Fruit fly (Drosophila melanogaster) whole organism, embryonic: ENCODE measurements around the gene CG5687.

Experiments used
- Atf-2 ChIP-seq: fragments of 200-800 bp; sonication (Bioruptor generic); optimal IDR thresholded peaks from 2 replicates; lab custom pipeline; 2016; ENCODE audit warnings: missing biosample characterization, missing genetic modification characterization
- Awh ChIP-seq: fragments of 200-800 bp; sonication (Bioruptor generic); IDR thresholded peaks from 2 replicates; pipeline ENCODE4, ENCODE4 v1.3.6; 2022; ENCODE audit warnings: missing biosample characterization, missing genetic modification characterization
- CG10267 ChIP-seq: fragments of 200-800 bp; sonication (Bioruptor generic); optimal IDR thresholded peaks from 2 replicates; lab custom pipeline; 2018; ENCODE audit warnings: missing biosample characterization, mild to moderate bottlenecking, missing genetic modification characterization, moderate library complexity
- CG10543 ChIP-seq: fragments of 200-800 bp; sonication (Bioruptor generic); optimal IDR thresholded peaks from 3 replicates; lab custom pipeline; 2017; ENCODE audit warnings: missing biosample characterization, mild to moderate bottlenecking, missing genetic modification characterization, moderate library complexity
- CG10654 ChIP-seq: fragments of 200-800 bp; sonication (Bioruptor generic); optimal IDR thresholded peaks from 2 replicates; lab custom pipeline; 2016; ENCODE audit warnings: missing biosample characterization, missing genetic modification characterization
- CG11247 ChIP-seq: fragments of 200-800 bp; sonication (Bioruptor generic); IDR thresholded peaks from 2 replicates; pipeline ENCODE4 v1.3.6; 2022; ENCODE audit warnings: missing biosample characterization, missing genetic modification characterization
- CG13775 ChIP-seq: fragments of 200-800 bp; sonication (Bioruptor generic); optimal IDR thresholded peaks from 3 replicates; lab custom pipeline; 2017; ENCODE audit warnings: missing biosample characterization, mild to moderate bottlenecking, missing genetic modification characterization
- CG14965 ChIP-seq: fragments of 200-800 bp; sonication (Bioruptor generic); optimal IDR thresholded peaks from 2 replicates; lab custom pipeline; 2016; ENCODE audit warnings: missing biosample characterization, missing genetic modification characterization, borderline replicate concordance
- CG15011 ChIP-seq: fragments of 200-800 bp; sonication (Bioruptor generic); optimal IDR thresholded peaks from 3 replicates; lab custom pipeline; 2018; ENCODE audit warnings: missing biosample characterization, mild to moderate bottlenecking, missing genetic modification characterization
- CG1647 ChIP-seq: fragments of 200-800 bp; sonication (Bioruptor generic); optimal IDR thresholded peaks from 3 replicates; lab custom pipeline; 2016; ENCODE audit warnings: missing biosample characterization, missing genetic modification characterization
- CG16815 ChIP-seq: fragments of 200-800 bp; sonication (Bioruptor generic); optimal IDR thresholded peaks from 3 replicates; lab custom pipeline; 2017; ENCODE audit warnings: missing biosample characterization, mild to moderate bottlenecking, missing genetic modification characterization
- CG1792 ChIP-seq: fragments of 200-800 bp; sonication (Bioruptor generic); optimal IDR thresholded peaks from 2 replicates; lab custom pipeline; 2016; ENCODE audit warnings: missing biosample characterization, missing genetic modification characterization
- CG18262 ChIP-seq: fragments of 200-800 bp; optimal IDR thresholded peaks from 3 replicates; lab custom pipeline; 2019; ENCODE audit warnings: missing biosample characterization, mild to moderate bottlenecking, missing genetic modification characterization, moderate library complexity
- CG3065 ChIP-seq: fragments of 200-800 bp; sonication (Bioruptor generic); optimal IDR thresholded peaks from 2 replicates; lab custom pipeline; 2016; ENCODE audit warnings: missing biosample characterization, missing genetic modification characterization
- CG3407 ChIP-seq: fragments of 200-800 bp; sonication (Bioruptor generic); optimal IDR thresholded peaks from 2 replicates; lab custom pipeline; 2018; ENCODE audit warnings: missing biosample characterization, mild to moderate bottlenecking, missing genetic modification characterization
- CG34224 ChIP-seq: fragments of 200-800 bp; sonication (Bioruptor generic); IDR thresholded peaks from 3 replicates; pipeline ENCODE4 v1.3.6; 2022; ENCODE audit warnings: missing biosample characterization, missing genetic modification characterization; ENCODE audit not compliant: partially characterized antibody
- CG3847 ChIP-seq: fragments of 200-800 bp; sonication (Bioruptor generic); IDR thresholded peaks from 2 replicates; pipeline ENCODE4 v1.3.6; 2022; ENCODE audit warnings: missing biosample characterization, missing genetic modification characterization
- CG4282 ChIP-seq: fragments of 200-800 bp; sonication (Bioruptor generic); optimal IDR thresholded peaks from 2 replicates; lab custom pipeline; 2016; ENCODE audit warnings: missing biosample characterization, missing genetic modification characterization
- CG43689 ChIP-seq: fragments of 200-800 bp; sonication (Bioruptor generic); IDR thresholded peaks from 2 replicates; pipeline ENCODE4 v1.3.6; 2022; ENCODE audit warnings: missing biosample characterization, missing genetic modification characterization
- CG4404 ChIP-seq: fragments of 200-800 bp; sonication (Bioruptor generic); IDR thresholded peaks from 2 replicates; pipeline ENCODE4 v1.3.6; 2022; ENCODE audit warnings: missing biosample characterization, missing genetic modification characterization
- CG4730 ChIP-seq: fragments of 200-800 bp; sonication (Bioruptor generic); IDR thresholded peaks from 2 replicates; pipeline ENCODE4 v1.3.6; 2022; ENCODE audit warnings: missing biosample characterization, missing genetic modification characterization
- CG7357 ChIP-seq: fragments of 200-800 bp; sonication (Bioruptor generic); IDR thresholded peaks from 3 replicates; pipeline ENCODE4 v1.3.6; 2022; ENCODE audit warnings: missing biosample characterization, missing genetic modification characterization
- CG7372 ChIP-seq: fragments of 200-800 bp; sonication (Bioruptor generic); IDR thresholded peaks from 2 replicates; pipeline ENCODE4 v1.3.6; 2022; ENCODE audit warnings: missing biosample characterization, missing genetic modification characterization
- CG7786 ChIP-seq: fragments of 200-800 bp; sonication (Bioruptor generic); optimal IDR thresholded peaks from 2 replicates; lab custom pipeline; 2016; ENCODE audit warnings: missing biosample characterization, missing genetic modification characterization
- CG8388 ChIP-seq: fragments of 200-800 bp; sonication (Bioruptor generic); optimal IDR thresholded peaks from 2 replicates; lab custom pipeline; 2019; ENCODE audit warnings: missing biosample characterization, mild to moderate bottlenecking, missing genetic modification characterization, moderate library complexity
- CG8478 ChIP-seq: fragments of >200 bp; optimal IDR thresholded peaks from 2 replicates; lab custom pipeline; 2018
- CkIIα-i1 ChIP-seq: fragments of 200-800 bp; sonication (Bioruptor generic); IDR thresholded peaks from 2 replicates; pipeline ENCODE4 v1.3.6; 2022; ENCODE audit warnings: missing biosample characterization, missing genetic modification characterization
- Deaf1 ChIP-seq: fragments of 200-800 bp; optimal IDR thresholded peaks from 3 replicates; lab custom pipeline; 2019; ENCODE audit warnings: missing biosample characterization, mild to moderate bottlenecking, missing genetic modification characterization, moderate library complexity
- E2f2 ChIP-seq: fragments of 200-800 bp; sonication (Bioruptor generic); IDR thresholded peaks from 2 replicates; pipeline ENCODE4 v1.3.6; 2022; ENCODE audit warnings: missing biosample characterization, missing genetic modification characterization
- Hr39 ChIP-seq: fragments of >200 bp; optimal IDR thresholded peaks from 2 replicates; lab custom pipeline; 2017
- Hr78 ChIP-seq, 2 experiments: fragments of 200-800 bp in 1 of 2; fragments of >200 bp in 1 of 2; sonication (Bioruptor generic) in 1 of 2; optimal IDR thresholded peaks; 2 replicates each; lab custom pipeline; 2017 to 2019; ENCODE audit warnings: missing biosample characterization in 2 of 2, missing genetic modification characterization in 2 of 2, mild to moderate bottlenecking in 1 of 2, moderate library complexity in 1 of 2
- Lim3 ChIP-seq: fragments of 200-800 bp; sonication (Bioruptor generic); IDR thresholded peaks from 2 replicates; pipeline ENCODE4 v1.3.6; 2022; ENCODE audit warnings: missing biosample characterization, missing genetic modification characterization
- NFAT ChIP-seq: fragments of 200-800 bp; sonication (Bioruptor generic); IDR thresholded peaks from 2 replicates; pipeline ENCODE4 v1.3.6; 2022; ENCODE audit warnings: missing biosample characterization, missing genetic modification characterization
- Neu2 ChIP-seq: fragments of 200-800 bp; sonication (Bioruptor generic); optimal IDR thresholded peaks from 3 replicates; lab custom pipeline; 2016; ENCODE audit warnings: missing biosample characterization, missing genetic modification characterization, borderline replicate concordance
- Poxn ChIP-seq: fragments of 200-800 bp; sonication (Bioruptor generic); IDR thresholded peaks from 2 replicates; pipeline ENCODE4 v1.3.6; 2022; ENCODE audit warnings: missing biosample characterization, missing genetic modification characterization
- Sry-β ChIP-seq: fragments of 200-800 bp; sonication (Bioruptor generic); optimal IDR thresholded peaks from 2 replicates; lab custom pipeline; 2018; ENCODE audit warnings: missing biosample characterization, mild to moderate bottlenecking, missing genetic modification characterization, moderate library complexity
- amos ChIP-seq: fragments of 200-800 bp; sonication (Bioruptor generic); IDR thresholded peaks from 2 replicates; pipeline ENCODE4 v1.3.6; 2022; ENCODE audit warnings: missing biosample characterization, missing genetic modification characterization; ENCODE audit not compliant: partially characterized antibody
- dati ChIP-seq: fragments of 200-800 bp; sonication (Bioruptor generic); IDR thresholded peaks from 2 replicates; pipeline ENCODE4 v1.3.6; 2022; ENCODE audit warnings: missing biosample characterization, missing genetic modification characterization
- en ChIP-seq: fragments of 200-800 bp; sonication (Bioruptor generic); optimal IDR thresholded peaks from 2 replicates; lab custom pipeline; 2016; ENCODE audit warnings: missing biosample characterization, missing genetic modification characterization
- fru ChIP-seq: fragments of >200 bp; optimal IDR thresholded peaks from 2 replicates; lab custom pipeline; 2017
- jumu ChIP-seq: fragments of 200-800 bp; sonication (Bioruptor generic); optimal IDR thresholded peaks from 3 replicates; lab custom pipeline; 2016; ENCODE audit warnings: missing biosample characterization, missing genetic modification characterization
- kni ChIP-seq: fragments of 200-800 bp; sonication (Bioruptor generic); optimal IDR thresholded peaks from 3 replicates; lab custom pipeline; 2017; ENCODE audit warnings: mild to moderate bottlenecking, missing biosample characterization, missing genetic modification reagents, missing genetic modification characterization
- lab ChIP-seq: fragments of 200-800 bp; sonication (Bioruptor generic); optimal IDR thresholded peaks from 3 replicates; lab custom pipeline; 2017; ENCODE audit warnings: missing biosample characterization, missing genetic modification characterization, mild to moderate bottlenecking, moderate library complexity, missing genetic modification reagents
- luna ChIP-seq: fragments of 200-800 bp; sonication (Bioruptor generic); optimal IDR thresholded peaks from 2 replicates; lab custom pipeline; 2016; ENCODE audit warnings: missing biosample characterization, missing genetic modification characterization
- mam ChIP-seq: fragments of 200-800 bp; sonication (Bioruptor generic); optimal IDR thresholded peaks from 3 replicates; lab custom pipeline; 2016; ENCODE audit warnings: missing biosample characterization, missing genetic modification characterization
- mld ChIP-seq: fragments of 200-800 bp; sonication (Bioruptor generic); IDR thresholded peaks from 3 replicates; pipeline ENCODE4 v1.3.6; 2022; ENCODE audit warnings: missing biosample characterization, missing genetic modification characterization; ENCODE audit not compliant: partially characterized antibody
- onecut ChIP-seq: fragments of 200-800 bp; sonication (Bioruptor generic); IDR thresholded peaks from 2 replicates; pipeline ENCODE4 v1.3.6; 2022; ENCODE audit warnings: missing biosample characterization, missing genetic modification characterization
- otp ChIP-seq: fragments of 200-800 bp; sonication (Bioruptor generic); IDR thresholded peaks from 3 replicates; pipeline ENCODE4, ENCODE4 v1.3.6; 2022; ENCODE audit warnings: missing biosample characterization, missing genetic modification characterization
- phol ChIP-seq: fragments of 200-800 bp; sonication (Bioruptor generic); optimal IDR thresholded peaks from 3 replicates; lab custom pipeline; 2018; ENCODE audit warnings: missing biosample characterization, mild to moderate bottlenecking, missing genetic modification characterization, moderate library complexity
- pita ChIP-seq: fragments of 200-800 bp; sonication (Bioruptor generic); optimal IDR thresholded peaks from 2 replicates; lab custom pipeline; 2017; ENCODE audit warnings: missing biosample characterization, mild to moderate bottlenecking, missing genetic modification characterization
- run ChIP-seq: fragments of 200-800 bp; sonication (Bioruptor generic); optimal IDR thresholded peaks from 3 replicates; lab custom pipeline; 2018; ENCODE audit warnings: missing biosample characterization, mild to moderate bottlenecking, missing genetic modification characterization
- sim ChIP-seq: fragments of 200-800 bp; sonication (Bioruptor generic); IDR thresholded peaks from 2 replicates; pipeline ENCODE4 v1.3.6; 2022; ENCODE audit warnings: missing biosample characterization, missing genetic modification characterization
- tap ChIP-seq: fragments of 200-800 bp; optimal IDR thresholded peaks from 3 replicates; lab custom pipeline; 2019; ENCODE audit warnings: missing biosample characterization, mild to moderate bottlenecking, missing genetic modification characterization, moderate library complexity

CG5687 gene

DNA sequence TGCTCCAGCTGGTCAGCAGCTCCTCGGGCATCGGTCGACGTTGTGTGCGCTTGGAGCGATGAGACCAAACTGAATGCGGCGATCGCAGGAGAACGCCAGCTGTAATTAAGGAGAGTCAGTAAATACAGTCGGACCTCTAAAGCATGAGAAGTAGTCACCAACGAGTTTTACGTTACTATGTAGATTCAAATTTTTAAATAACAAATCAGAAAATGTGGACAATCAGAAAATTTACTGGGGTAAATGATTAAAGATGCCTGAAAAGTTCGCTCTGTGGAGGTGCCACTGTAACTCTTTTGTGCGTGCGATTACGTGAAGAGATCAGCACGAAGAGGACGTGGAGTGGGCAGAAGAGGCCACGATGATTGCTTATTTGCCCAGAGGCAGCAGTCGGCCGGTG is 24.1 kb upstream of the CG5687 start, which contains the start of gene SCOT (continued):
- no peak for TF ChIP-seq CG10654 (GFP tag; lab: Kevin White, UChicago)
- TF ChIP-seq jumu, result peak; percentile 68
- peak; percentile 68; the same call in 2 of the 3 replicates for TF ChIP-seq CG7357 (GFP tag; lab: Robert Waterston, UW)
- peak; percentile 20 for TF ChIP-seq CG13775 (GFP tag; lab: Kevin White, UChicago)
- no peak for TF ChIP-seq NFAT (GFP tag; lab: Robert Waterston, UW)
- no peak for TF ChIP-seq amos (GFP tag; lab: Robert Waterston, UW)
- TF ChIP-seq CG15011 (GFP tag; lab: Kevin White, UChicago), result no peak
- peak; percentile 72 for TF ChIP-seq CG4730 (GFP tag; lab: Robert Waterston, UW)
- no peak for TF ChIP-seq Deaf1 (tag; lab: Kevin White, UChicago)
- TF ChIP-seq CG7786 (GFP tag; lab: Kevin White, UChicago), result peak; percentile 68
- no peak for TF ChIP-seq CG14965 (GFP tag; lab: Kevin White, UChicago)
- TF ChIP-seq onecut (GFP tag; lab: Robert Waterston, UW), result peak; percentile 64
- no peak for TF ChIP-seq CG8388 (GFP tag; lab: Kevin White, UChicago)
- TF ChIP-seq mam (GFP tag; lab: Kevin White, UChicago), result peak; percentile 61
- TF ChIP-seq run, result peak; percentile 61
- no peak for TF ChIP-seq en (GFP tag; lab: Kevin White, UChicago)
- no peak for TF ChIP-seq Hr39 (lab: Kevin White, UChicago)
- TF ChIP-seq Neu2 (GFP tag; lab: Kevin White, UChicago), result no peak
- no peak for TF ChIP-seq pita (GFP tag; lab: Kevin White, UChicago)
- TF ChIP-seq CG4404 (GFP tag; lab: Robert Waterston, UW), result peak; percentile 53
- no peak for TF ChIP-seq Hr78 (GFP tag; optimal IDR thresholded peaks at IDR 0.05; lab: Kevin White, UChicago)
- TF ChIP-seq E2f2 (GFP tag; lab: Robert Waterston, UW), result peak; percentile 57; the same call in 1 of the 2 replicates
- TF ChIP-seq Awh (GFP tag; lab: Robert Waterston, UW), result peak; percentile 82
- TF ChIP-seq CG3407 (GFP tag; lab: Kevin White, UChicago), result no peak
- TF ChIP-seq kni (GFP tag; lab: Kevin White, UChicago), result no peak
- peak; percentile 58 for TF ChIP-seq dati (GFP tag; lab: Robert Waterston, UW)
- no peak for TF ChIP-seq CG18262
- TF ChIP-seq CG10543 (GFP tag; lab: Kevin White, UChicago), result peak; percentile 27
- TF ChIP-seq Sry-β (GFP tag; lab: Kevin White, UChicago), result no peak
- TF ChIP-seq Poxn (GFP tag; lab: Robert Waterston, UW), result 0 out of 2 replicates have a peak, but pooled peaks have one; percentile 11
- TF ChIP-seq otp (GFP tag; lab: Robert Waterston, UW), result peak; percentile 80
- TF ChIP-seq CG3065 (GFP tag; lab: Kevin White, UChicago), result no peak
- TF ChIP-seq luna, result no peak
- TF ChIP-seq CG10267 (tag; lab: Kevin White, UChicago), result no peak
- no peak for TF ChIP-seq tap (tag; lab: Kevin White, UChicago)
- TF ChIP-seq CG11247 (GFP tag; lab: Robert Waterston, UW), result peak; percentile 69
- no peak for TF ChIP-seq lab
- TF ChIP-seq mld (GFP tag; lab: Robert Waterston, UW), result no peak
- TF ChIP-seq CG3847 (GFP tag; lab: Robert Waterston, UW), result peak; percentile 60
- TF ChIP-seq CG7372 (GFP tag; lab: Robert Waterston, UW), result peak; percentile 57; the same call in 1 of the 2 replicates
- no peak for TF ChIP-seq fru (lab: Kevin White, UChicago)
- TF ChIP-seq CG34224 (GFP tag; lab: Robert Waterston, UW), result no peak
- TF ChIP-seq CkIIα-i1 (GFP tag; lab: Robert Waterston, UW), result no peak
- peak; percentile 47 for TF ChIP-seq Atf-2 (GFP tag; lab: Kevin White, UChicago)
- TF ChIP-seq CG1647 (GFP tag; lab: Kevin White, UChicago), result peak; percentile 18
- no peak for TF ChIP-seq CG8478
- no peak for TF ChIP-seq CG1792 (GFP tag; lab: Kevin White, UChicago)
- no peak for TF ChIP-seq CG43689 (GFP tag; lab: Robert Waterston, UW)
- TF ChIP-seq Lim3 (GFP tag; lab: Robert Waterston, UW), result no peak
- peak; percentile 52 for TF ChIP-seq phol (tag; lab: Kevin White, UChicago)
- TF ChIP-seq CG16815 (GFP tag; lab: Kevin White, UChicago), result peak; percentile 41
- TF ChIP-seq CG4282 (GFP tag; lab: Kevin White, UChicago), result peak; percentile 57
- TF ChIP-seq sim, result peak; percentile 57; the same call in 1 of the 2 replicates
